Worm (Caenorhabditis elegans): ENCODE results near the gene C08G5.7.

Gene C08G5.7

DNA sequence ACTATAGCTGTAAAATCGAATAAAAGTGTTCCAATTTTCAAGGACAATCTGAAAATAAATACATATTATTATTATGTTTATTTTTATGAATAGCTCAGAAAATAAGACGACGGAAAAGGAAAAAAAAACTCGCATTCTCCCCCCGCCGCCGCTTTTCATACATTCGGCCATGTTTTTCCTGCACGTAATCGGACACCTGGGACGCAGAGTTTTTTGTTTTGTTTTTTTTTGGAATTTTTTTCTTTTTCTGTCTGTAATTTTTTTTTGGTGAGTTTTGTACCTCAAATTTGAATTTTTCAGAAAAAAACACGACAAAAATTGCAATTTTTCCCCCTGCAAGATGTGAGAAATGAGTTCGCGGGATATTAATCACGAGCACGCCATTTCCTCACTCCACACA lies 5.1 kb upstream of the C08G5.7 start, which contains the start of gene C08G5.6:
Gene C08G5.6 (plus strand): TSS at position 301 of the 400 bp plus-strand sequence.
- TF ChIP-seq mes-2 (tag; optimal IDR thresholded peaks at IDR 0.05; ENCODE audit: poor library complexity, severe bottlenecking) = no peak
- no peak for TF ChIP-seq sdz-12 (GFP tag; optimal IDR thresholded peaks at IDR 0.05)
- no peak for TF ChIP-seq daf-16 (GFP tag; optimal IDR thresholded peaks at IDR 0.05)
- no peak for TF ChIP-seq daf-16 (tag; optimal IDR thresholded peaks at IDR 0.05)
- TF ChIP-seq dpl-1 (GFP tag; optimal IDR thresholded peaks at IDR 0.05) = no peak
- no peak for TF ChIP-seq aly-2 (tag; optimal IDR thresholded peaks at IDR 0.05)
- no peak for TF ChIP-seq F49E8.2 (tag; optimal IDR thresholded peaks at IDR 0.05; ENCODE audit: borderline replicate concordance)
- no peak for TF ChIP-seq mep-1 (tag; optimal IDR thresholded peaks at IDR 0.05)
- no peak for TF ChIP-seq zfp-3 (GFP tag; conservative IDR thresholded peaks at IDR 0.05)
- no peak for TF ChIP-seq ceh-32 (tag; optimal IDR thresholded peaks at IDR 0.05; ENCODE audit: poor library complexity)
- TF ChIP-seq tra-1 (GFP tag; IDR thresholded peaks at IDR 0.05) = no peak
- no peak for TF ChIP-seq mdt-29 (GFP tag; IDR thresholded peaks at IDR 0.05)
- no peak for TF ChIP-seq lin-38 (GFP tag; IDR thresholded peaks at IDR 0.05)
- TF ChIP-seq ctbp-1 (GFP tag; IDR thresholded peaks at IDR 0.05) = no peak
- no peak for TF ChIP-seq daf-12 (tag; optimal IDR thresholded peaks at IDR 0.05)
- TF ChIP-seq duxl-1 (tag; optimal IDR thresholded peaks at IDR 0.05; ENCODE audit: poor library complexity) = no peak

DNA sequence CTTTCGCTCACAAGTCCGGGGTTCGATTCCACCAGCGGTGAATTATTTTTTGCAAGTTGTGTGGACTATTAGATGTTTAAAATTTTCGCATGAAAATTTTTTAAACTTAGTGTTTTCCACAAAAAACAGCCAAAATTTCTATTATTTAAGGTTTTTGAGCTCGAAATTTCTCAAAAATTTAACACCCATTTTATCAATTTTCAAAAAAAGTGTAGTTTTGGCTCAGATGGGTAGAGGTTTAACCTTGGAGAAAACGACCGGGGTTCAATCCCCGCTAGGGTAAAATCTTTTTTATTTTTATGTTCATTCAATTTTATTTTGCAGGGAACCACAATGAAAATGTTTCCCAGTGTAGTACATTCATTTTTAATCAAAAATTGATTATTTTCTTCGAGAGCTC lies 4.1 kb upstream of the C08G5.7 start:
- TF ChIP-seq Y75B8A.6 (GFP tag; IDR thresholded peaks at IDR 0.05) = no peak
- peak; percentile 27 for TF ChIP-seq aha-1 (tag)
- peak; percentile 40 for TF ChIP-seq lin-38 (GFP tag; IDR thresholded peaks at IDR 0.05)
- no peak for TF ChIP-seq nhr-76 (tag; optimal IDR thresholded peaks at IDR 0.05)
- no peak for TF ChIP-seq hlh-30 (tag; optimal IDR thresholded peaks at IDR 0.05; ENCODE audit: insufficient read depth)
- no peak for TF ChIP-seq nhr-48 (tag; optimal IDR thresholded peaks at IDR 0.05)
- peak; percentile 11 for TF ChIP-seq lin-13 (GFP tag; optimal IDR thresholded peaks at IDR 0.05)

DNA sequence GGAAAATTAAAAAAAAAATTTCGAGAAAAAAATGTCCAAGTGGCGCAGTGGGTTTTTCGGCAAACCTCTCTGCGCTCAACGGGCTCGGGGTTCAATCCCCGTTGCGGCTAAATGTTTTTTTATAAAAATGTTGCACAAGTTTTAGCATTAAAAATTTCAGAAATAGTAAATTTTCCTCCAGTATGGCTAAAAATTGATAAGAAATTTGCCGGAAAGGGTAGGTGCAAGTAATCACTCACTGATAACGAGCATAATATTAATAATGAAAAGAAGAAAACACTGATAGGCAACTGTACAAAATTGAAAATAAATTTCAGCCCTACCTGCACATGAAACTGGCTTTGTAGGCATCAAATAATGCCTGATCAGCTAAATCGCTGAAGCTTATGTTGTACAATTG lies 734 bp downstream of the C08G5.7 start:
- TF ChIP-seq nhr-28 (tag; optimal IDR thresholded peaks at IDR 0.05) = peak; percentile 42
- TF ChIP-seq madf-9 (GFP tag; conservative IDR thresholded peaks at IDR 0.05) = no peak
- no peak for TF ChIP-seq F26F4.8 (GFP tag; conservative IDR thresholded peaks at IDR 0.05)
- TF ChIP-seq nhr-77 (tag; optimal IDR thresholded peaks at IDR 0.05) = no peak
- peak; percentile 28; the same call in 1 of the 2 replicates for TF ChIP-seq dmd-6 (GFP tag; IDR thresholded peaks at IDR 0.05)
- peak; percentile 66 for TF ChIP-seq pqm-1 (tag; optimal IDR thresholded peaks at IDR 0.05)

DNA sequence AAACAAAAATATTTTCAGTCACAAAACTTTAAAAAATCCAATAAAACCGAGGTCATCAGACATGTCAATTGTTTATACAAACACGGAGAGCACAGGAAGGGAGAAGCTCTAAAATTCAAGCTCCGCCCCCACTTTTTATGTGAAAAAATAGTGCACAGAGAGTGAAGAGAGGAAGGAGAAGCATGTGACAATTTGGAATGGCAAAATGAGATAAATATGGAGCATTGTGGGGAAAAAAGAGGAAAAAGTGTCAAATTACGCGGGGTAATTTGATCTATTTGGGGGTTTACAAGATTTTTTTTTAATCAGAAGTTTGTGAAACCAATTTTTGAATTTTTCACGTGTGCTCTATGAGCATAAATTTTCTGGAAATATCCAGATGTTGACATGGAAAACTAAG lies 2.2 kb downstream of the C08G5.7 start:
- peak; percentile 44 for TF ChIP-seq dve-1 (tag; optimal IDR thresholded peaks at IDR 0.05; ENCODE audit: insufficient read depth)
- TF ChIP-seq hlh-11 (tag; optimal IDR thresholded peaks at IDR 0.05) = peak; percentile 37
- no peak for TF ChIP-seq ceh-44 (GFP tag; IDR thresholded peaks at IDR 0.05)
- TF ChIP-seq mdl-1 (tag; optimal IDR thresholded peaks at IDR 0.05) = peak in 1 of 2 experiments; percentile 21
- TF ChIP-seq duxl-1 (tag; optimal IDR thresholded peaks at IDR 0.05; ENCODE audit: poor library complexity) = no peak
- no peak for TF ChIP-seq F26F4.8 (GFP tag; conservative IDR thresholded peaks at IDR 0.05)
- no peak for TF ChIP-seq daf-16 (GFP tag; optimal IDR thresholded peaks at IDR 0.05)
- peak; percentile 57 for TF ChIP-seq daf-16 (tag; optimal IDR thresholded peaks at IDR 0.05)
- TF ChIP-seq mep-1 (tag; optimal IDR thresholded peaks at IDR 0.05) = peak; percentile 9
- TF ChIP-seq dmd-6 (GFP tag; IDR thresholded peaks at IDR 0.05) = peak; percentile 29; the same call in 1 of the 2 replicates
- peak; percentile 50 for TF ChIP-seq hlh-30 (tag; optimal IDR thresholded peaks at IDR 0.05; ENCODE audit: insufficient read depth)
- no peak for TF ChIP-seq egl-43 (GFP tag; IDR thresholded peaks at IDR 0.05)
- TF ChIP-seq aha-1 (tag) = peak; percentile 31
- no peak for TF ChIP-seq fos-1 (tag; optimal IDR thresholded peaks at IDR 0.05)
- TF ChIP-seq php-3 (GFP tag; IDR thresholded peaks at IDR 0.05) = peak; percentile 72
- 0 out of 2 replicates have a peak, but pooled peaks have one; percentile 53 for TF ChIP-seq ctbp-1 (GFP tag; IDR thresholded peaks at IDR 0.05)
- no peak for TF ChIP-seq daf-12 (tag; optimal IDR thresholded peaks at IDR 0.05)
- TF ChIP-seq F49E8.2 (tag; optimal IDR thresholded peaks at IDR 0.05; ENCODE audit: borderline replicate concordance) = no peak
- TF ChIP-seq lsy-2 (tag; optimal IDR thresholded peaks at IDR 0.05) = peak in 1 of 2 experiments; percentile 40
